Fruit fly (Drosophila melanogaster): ENCODE measurements around the gene cdm.

dm6 chr3R:18185385-18185784, 2.1 kb upstream of the cdm start, which contains the start of the genes Arp5 and CG7208:
- TF ChIP-seq fru (GFP tag; optimal IDR thresholded peaks at IDR 0.05) (peak; percentile 70), Hr78 (GFP tag; optimal IDR thresholded peaks at IDR 0.05) (no peak), CG32264 (GFP tag; optimal IDR thresholded peaks at IDR 0.05) (no peak), sv (GFP tag; optimal IDR thresholded peaks at IDR 0.05) (peak; percentile 57), dsf (GFP tag; optimal IDR thresholded peaks at IDR 0.05; ENCODE audit: borderline replicate concordance) (peak; percentile 50), Sp1 (GFP tag; optimal IDR thresholded peaks at IDR 0.05) (peak; percentile 65), usp (GFP tag; optimal IDR thresholded peaks at IDR 0.05) (no peak), lola (GFP tag; optimal IDR thresholded peaks at IDR 0.05) (no peak), psq (GFP tag; optimal IDR thresholded peaks at IDR 0.05) (peak; percentile 97), Vsx2 (GFP tag; optimal IDR thresholded peaks at IDR 0.05; ENCODE audit: partially characterized antibody) (no peak), Dfd (GFP tag; optimal IDR thresholded peaks at IDR 0.05) (no peak), tai (GFP tag; optimal IDR thresholded peaks at IDR 0.05) (no peak)
